Worm (Caenorhabditis elegans): Measurements from ENCODE around the gene rhgf-2.
A peak's percentile ranks its signal among the peaks of the same experiment; 100 is the strongest.

ce11 chrII:4089183-4089582 lies 11.4 kb upstream of the rhgf-2 start:
- TF ChIP-seq skn-1 (tag; optimal IDR thresholded peaks at IDR 0.05), result no peak
- TF ChIP-seq lin-29 (GFP tag; IDR thresholded peaks at IDR 0.05), result peak; percentile 25; the same call in 1 of the 2 replicates
- TF ChIP-seq nhr-11 (tag; optimal IDR thresholded peaks at IDR 0.05), result peak; percentile 58
- no peak for TF ChIP-seq ceh-82 (tag; optimal IDR thresholded peaks at IDR 0.05)
- peak; percentile 7 to 72 for TF ChIP-seq unc-62 (GFP tag; optimal IDR thresholded peaks at IDR 0.05 in 1 of 2)
- TF ChIP-seq unc-62 (tag; optimal IDR thresholded peaks at IDR 0.05), result no peak
- peak; percentile 73 to 94 for TF ChIP-seq mdl-1 (tag; optimal IDR thresholded peaks at IDR 0.05)
- TF ChIP-seq unc-39 (tag; optimal IDR thresholded peaks at IDR 0.05), result no peak
- TF ChIP-seq mep-1 (tag; optimal IDR thresholded peaks at IDR 0.05), result peak; percentile 77
- no peak; the same call in 1 of the 2 replicates for TF ChIP-seq pha-4 (GFP tag; IDR thresholded peaks at IDR 0.05)
- TF ChIP-seq pha-4 (tag; optimal IDR thresholded peaks at IDR 0.05), result no peak
- peak; percentile 80 for TF ChIP-seq nhr-76 (tag; optimal IDR thresholded peaks at IDR 0.05)
- TF ChIP-seq dmd-9 (GFP tag; IDR thresholded peaks at IDR 0.05), result no peak
- 0 out of 2 replicates have a peak, but pooled peaks have one; percentile 18 for TF ChIP-seq ctbp-1 (GFP tag; IDR thresholded peaks at IDR 0.05)
- no peak for TF ChIP-seq ZK546.5 (tag; optimal IDR thresholded peaks at IDR 0.05)
- TF ChIP-seq dve-1 (tag; optimal IDR thresholded peaks at IDR 0.05; ENCODE audit: insufficient read depth), result peak; percentile 95
